Fruit fly (Drosophila melanogaster): ENCODE results near the gene CG17328.
A peak's percentile ranks its signal among the peaks of the same experiment; 100 is the strongest.

The CG17328 gene

DNA sequence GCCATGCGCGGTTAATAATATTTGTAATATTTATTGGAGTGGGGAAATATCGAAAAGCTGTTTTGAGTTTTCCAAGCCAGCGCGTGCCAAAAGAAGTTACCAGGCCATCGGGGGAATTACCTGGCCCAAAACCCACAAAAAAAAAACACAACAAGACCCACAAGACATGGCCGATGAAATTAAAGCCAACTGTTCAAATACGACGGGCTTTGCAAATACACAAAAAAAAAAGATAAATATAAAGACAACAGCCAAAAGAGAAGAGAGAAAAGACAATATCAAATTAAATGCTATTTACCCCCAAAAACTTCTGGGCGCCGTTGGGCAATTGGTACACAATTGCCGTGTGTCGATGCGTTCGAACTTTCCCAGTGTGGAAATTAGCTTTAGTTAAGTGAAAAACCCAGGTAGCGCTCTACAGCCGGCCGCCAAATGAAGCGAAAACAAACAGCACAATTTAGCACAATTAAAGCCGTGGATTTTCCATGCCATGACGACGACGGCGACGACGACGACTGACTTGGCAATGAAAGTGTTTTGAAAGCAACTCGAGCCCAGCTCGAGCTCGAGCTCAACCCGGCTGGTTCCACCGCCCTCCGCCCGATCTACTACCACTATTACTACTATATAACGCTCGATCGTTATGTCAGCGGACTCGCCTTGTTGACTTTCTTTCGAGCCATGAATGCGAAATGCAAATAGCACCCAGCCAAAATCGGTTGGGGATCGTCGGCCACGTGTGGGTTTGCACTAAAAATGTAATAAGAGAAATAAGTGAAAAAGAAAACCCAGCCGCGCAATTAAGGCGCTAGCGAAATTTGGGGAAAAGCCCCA is 18.3 kb downstream of the CG17328 start:
- peak; percentile 4 for TF ChIP-seq noc (tag; optimal IDR thresholded peaks at IDR 0.05)

DNA sequence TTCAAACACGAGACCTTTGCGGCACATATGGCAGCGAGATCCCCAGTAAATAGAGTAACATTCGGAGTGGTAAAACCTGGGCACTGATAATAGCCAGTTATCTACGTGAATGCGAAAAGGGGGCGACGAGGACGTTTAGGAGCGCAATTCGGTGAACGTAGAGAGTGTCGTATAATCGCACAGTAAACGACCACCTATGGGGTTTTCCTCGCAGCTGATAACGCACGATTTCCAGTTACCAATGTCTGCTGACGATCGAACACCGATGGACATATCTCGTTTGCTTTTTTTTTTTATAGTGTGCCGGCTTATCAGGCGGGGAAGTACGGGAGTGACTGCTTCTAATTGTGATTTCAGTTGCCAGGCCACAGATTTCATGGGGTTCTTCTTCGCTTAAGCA is 20.0 kb downstream of the CG17328 start:
- peak; percentile 21 for TF ChIP-seq noc (tag; optimal IDR thresholded peaks at IDR 0.05)

DNA sequence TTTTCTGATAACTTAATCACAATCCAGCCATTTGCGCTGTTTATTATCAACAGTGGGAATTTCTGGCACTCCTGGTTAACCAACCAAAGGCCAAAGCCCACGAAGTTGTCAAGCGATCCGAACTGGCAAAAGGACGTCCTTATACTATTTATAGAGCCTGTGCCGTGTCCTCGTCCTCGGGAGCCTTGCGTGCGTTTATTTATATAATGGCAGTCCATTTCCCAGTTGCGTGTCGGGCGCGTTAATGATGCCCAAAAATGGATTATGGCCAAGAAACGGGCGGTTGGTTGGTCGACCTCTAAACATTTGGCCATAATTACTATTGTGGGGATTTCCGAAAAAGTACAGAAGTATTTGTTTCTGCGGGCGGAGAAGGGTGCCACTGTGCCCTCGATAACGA is 20.7 kb downstream of the CG17328 start:
- TF ChIP-seq noc (tag; optimal IDR thresholded peaks at IDR 0.05) = no peak

DNA sequence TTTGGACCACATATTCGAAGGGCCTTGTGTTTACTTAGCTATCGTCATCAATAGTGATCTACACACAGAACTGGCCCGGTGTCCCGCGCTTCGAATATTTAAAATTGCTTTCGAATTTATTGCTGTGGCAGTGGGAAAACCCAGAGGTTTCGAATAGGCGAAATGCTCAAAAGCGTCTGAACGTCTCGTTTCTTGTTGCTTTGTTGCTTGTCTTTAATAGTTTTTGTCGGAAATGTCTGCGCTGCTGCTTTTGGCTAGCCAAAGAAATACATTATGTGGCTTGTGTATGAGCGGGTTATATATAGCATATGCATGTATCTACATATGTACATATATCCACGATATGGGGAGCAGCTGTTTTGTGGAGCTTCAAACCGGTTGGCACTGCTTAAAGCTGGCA is 21.5 kb downstream of the CG17328 start:
- no peak for TF ChIP-seq noc (tag; optimal IDR thresholded peaks at IDR 0.05)

DNA sequence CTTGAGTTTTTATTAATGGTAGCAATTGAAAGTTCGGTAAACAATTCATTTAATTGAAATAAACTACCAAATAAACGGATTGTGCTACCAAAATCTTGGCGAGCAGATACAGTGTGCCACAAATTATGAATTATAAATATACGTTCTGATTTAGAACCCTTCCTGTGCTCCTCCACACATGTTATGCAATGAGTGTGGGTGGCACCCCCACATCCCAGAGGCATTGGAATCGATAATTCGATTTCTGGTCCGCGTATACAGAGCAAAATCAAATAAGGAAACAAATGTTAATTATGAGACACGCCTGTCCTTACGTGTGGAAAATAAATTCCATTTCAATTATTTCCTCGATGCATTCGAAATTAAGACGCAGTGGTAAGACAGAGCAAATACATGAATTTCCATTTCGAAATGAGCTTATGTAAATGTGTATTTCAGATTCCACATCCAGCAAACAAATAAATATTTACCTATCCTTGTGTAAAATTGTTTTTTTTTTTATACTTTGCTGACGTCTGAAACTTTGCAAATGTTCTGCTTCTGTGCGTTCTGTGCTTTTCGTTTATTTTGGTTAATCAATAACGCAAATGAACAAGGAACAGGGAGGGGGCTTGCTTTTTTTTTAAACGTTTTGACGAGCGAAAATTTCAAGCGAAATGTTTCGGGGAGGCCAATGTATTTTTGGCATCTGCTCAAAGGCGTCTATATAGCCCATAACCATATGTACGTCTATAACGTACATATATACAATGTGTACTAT is 22.3 kb downstream of the CG17328 start:
- no peak for TF ChIP-seq noc (tag; optimal IDR thresholded peaks at IDR 0.05)

DNA sequence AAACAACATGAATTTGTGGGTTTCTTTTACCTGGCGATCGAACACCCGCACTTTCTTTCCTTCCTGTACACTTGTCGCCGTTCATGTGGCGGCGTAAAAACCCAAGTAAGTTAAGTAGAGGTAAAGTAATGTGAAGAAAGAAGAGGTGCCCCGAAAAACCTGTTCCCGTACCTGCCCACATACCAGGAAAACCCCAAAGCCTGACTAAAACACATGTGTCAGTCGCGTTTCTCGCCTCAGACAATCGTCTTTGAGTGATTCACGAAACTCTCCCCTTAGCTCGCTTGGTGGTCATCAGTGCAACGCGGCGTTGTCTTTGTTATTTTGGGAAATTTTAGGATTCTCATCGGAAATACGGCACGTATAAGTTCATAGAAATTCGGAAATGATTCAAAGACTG is 23.8 kb downstream of the CG17328 start:
- TF ChIP-seq noc (tag; optimal IDR thresholded peaks at IDR 0.05) = no peak

DNA sequence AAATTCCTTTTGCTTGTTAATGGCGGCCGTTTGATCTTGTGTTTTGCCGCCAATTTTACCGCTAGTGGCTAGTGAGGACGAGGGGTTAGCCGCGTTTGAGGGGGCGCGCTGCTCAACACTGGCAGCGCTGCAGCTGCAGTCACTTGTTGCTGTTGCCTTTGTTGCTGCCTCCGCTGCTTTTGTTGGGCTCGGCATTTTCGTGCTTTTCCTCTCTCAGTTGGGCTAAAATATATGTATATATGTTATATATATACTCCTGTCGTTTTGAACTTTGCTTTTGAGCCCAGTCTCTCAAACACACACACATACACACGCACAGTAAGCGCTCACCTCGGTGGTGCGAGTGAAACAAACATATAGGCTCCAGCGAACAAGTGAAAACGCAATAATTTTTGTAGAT is 25.1 kb downstream of the CG17328 start:
- no peak for TF ChIP-seq noc (tag; optimal IDR thresholded peaks at IDR 0.05)

DNA sequence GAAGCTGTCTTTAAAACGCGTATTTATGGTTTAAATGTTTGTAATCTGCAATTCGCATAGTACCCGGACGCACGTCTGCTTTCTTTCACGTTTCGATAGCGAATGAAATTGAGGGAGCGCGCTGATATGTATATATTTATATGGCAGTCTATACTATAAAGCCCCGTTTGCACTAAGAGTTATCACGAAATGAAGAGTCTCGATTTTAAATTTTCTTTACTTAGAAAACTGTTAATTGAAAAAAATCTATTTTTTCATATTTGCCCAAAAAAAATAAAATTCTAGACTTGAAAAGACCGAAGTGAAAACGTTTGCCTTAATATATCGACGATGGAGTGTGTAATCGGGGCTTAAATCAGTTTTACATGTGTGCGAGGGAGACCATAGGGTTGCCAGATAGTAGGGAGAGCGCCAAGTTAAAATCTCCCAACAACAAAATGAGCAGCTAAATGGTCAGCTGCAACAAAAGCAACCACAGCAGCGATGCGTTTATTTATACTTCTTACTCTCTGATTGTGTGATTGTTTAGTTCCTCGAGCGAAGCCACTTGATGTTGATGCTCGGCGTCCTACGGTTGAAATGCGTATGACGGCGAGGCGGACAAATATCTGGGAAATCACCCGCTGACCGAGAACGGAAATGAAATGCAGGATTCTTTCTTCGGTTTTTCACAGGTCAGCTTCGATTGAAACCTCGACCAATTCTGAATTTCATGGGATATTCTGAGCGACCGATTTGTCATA is 25.9 kb downstream of the CG17328 start, which contains the start of gene cact:
Gene cact (minus strand): TSS at position 693 of the 743 bp plus-strand sequence.
- TF ChIP-seq noc (tag; optimal IDR thresholded peaks at IDR 0.05) = peak; percentile 96

DNA sequence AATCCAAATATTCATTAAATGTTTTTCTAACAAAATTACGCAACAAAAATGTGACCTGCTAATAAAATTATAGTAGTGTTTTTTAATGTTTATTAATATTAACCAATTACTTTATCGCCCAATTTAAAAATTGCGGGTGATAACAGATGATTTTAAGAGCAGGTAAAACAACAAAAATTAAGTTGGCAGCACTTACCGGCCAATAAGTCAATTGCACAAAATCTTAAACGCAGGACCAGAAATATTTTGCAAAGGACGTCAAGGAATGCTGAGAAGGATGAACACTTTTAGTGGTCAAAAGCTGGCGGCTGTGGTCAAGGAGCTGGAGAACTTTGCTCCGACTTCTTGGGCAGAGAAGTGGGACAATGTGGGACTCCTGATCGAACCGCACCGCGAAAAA is 27.1 kb downstream of the CG17328 start, which contains the start of gene CG4278:
Gene CG4278 (plus strand): TSS at position 178 of the 400 bp plus-strand sequence.
- no peak for TF ChIP-seq noc (tag; optimal IDR thresholded peaks at IDR 0.05)

DNA sequence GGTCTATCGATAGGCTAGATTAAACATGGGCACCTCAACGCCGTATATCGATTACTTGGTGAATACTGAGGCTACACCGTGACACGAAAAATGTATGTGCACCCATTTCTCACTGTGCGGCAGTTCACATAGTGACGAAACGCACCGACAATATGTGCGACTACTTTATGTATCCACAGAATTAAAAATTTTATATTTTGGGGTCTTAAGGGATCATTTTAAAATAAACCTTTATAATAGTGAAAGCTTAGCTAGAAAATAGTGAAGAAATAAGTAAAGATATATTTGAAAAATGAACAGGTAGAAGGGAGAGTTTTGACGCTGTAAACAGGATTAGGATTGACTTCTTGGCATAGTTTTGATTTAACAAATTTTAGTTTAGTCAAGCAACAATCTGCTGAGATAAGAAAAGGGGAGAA is 29.4 kb downstream of the CG17328 start, which contains the start of gene mRpL4:
Gene mRpL4 (minus strand): TSS at position 31 of the 419 bp plus-strand sequence.
- no peak for TF ChIP-seq noc (tag; optimal IDR thresholded peaks at IDR 0.05)

DNA sequence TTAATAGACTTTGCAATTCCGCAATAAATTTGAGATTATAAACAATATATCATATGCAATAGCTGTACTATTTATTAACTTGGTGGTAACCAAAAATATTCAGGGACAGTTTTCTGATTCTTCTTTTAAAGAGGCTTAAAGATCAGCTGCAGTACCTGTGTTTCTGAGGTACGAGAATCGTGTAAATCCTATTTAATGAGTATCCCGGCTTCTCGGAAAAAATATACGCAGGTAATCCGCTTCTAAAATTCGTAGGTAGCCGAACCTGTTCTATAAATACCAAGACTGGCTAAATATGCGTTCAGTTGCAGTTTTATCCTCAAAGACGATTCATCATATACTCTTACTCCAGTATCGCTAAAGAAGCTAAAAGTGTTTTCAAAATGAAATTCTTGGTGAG is 29.9 kb downstream of the CG17328 start, which contains the start of gene CG4440:
Gene CG4440 (plus strand): TSS at position 301 of the 400 bp plus-strand sequence.
- no peak for TF ChIP-seq noc (tag; optimal IDR thresholded peaks at IDR 0.05)

DNA sequence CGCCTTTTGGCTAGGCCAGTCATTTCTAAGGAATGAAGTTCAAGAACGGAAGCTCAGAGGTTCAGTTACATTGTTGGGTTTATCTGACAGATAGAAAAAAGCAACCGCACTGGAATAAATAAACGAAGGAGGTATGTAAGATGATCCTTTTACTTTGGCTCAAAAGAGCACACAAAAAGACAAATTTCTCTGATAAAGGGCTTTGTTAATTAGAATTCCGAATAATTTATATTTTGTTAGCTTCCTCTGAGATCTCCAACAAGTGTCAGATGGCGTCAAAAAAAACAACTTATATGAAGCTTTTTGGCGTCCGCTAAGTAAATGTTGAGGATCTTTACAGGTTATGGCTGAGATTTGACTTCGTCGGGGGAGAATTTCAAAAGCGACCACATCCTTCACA is 38.0 kb downstream of the CG17328 start, which contains the start of gene CG31817:
Gene CG31817 (minus strand): TSS at position 101 of the 400 bp plus-strand sequence.
- TF ChIP-seq noc (tag; optimal IDR thresholded peaks at IDR 0.05) = no peak

DNA sequence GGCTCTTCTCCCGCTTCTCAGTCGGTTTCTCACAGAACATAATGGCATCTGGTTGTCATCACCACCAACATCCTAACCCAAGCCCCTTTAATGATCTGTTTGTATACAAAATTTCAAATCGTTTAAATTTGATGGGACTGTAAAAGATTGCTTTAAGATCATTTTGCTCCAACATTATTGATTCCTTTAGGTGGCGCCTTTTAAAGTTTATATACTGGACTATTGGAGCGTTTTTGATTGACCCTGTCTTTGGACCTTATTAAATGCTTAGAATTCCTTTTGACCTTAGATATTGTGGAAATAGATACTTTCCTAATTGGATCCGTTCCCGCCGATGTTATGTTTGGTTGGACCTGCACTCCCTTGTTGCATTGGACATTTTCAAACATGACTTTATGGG is 40.5 kb downstream of the CG17328 start, which contains the start of gene CG42266:
Gene CG42266 (minus strand): TSS at position 101 of the 400 bp plus-strand sequence.
- no peak for TF ChIP-seq noc (tag; optimal IDR thresholded peaks at IDR 0.05)

DNA sequence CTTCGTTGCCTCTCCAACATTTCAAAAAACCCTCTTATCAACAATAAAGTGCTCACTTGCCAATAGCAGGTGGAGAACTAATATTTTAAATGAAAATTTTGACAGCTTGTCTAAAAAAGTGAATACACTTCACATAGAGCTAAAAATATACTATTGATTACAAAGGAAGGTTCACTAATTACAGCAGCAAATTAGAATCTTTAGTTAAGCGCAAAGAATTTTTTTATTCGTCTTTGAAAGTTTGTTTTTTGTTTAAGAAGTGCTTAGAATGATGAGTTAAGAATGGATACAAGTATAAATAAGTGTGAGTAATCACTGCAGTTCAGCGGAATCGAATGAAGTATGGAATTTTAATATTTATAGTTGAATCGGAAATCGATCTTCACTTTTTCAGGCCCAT is 42.5 kb downstream of the CG17328 start, which contains the start of gene CG44405:
Gene CG44405 (minus strand): TSS at position 101 of the 400 bp plus-strand sequence.
- TF ChIP-seq noc (tag; optimal IDR thresholded peaks at IDR 0.05) = no peak

DNA sequence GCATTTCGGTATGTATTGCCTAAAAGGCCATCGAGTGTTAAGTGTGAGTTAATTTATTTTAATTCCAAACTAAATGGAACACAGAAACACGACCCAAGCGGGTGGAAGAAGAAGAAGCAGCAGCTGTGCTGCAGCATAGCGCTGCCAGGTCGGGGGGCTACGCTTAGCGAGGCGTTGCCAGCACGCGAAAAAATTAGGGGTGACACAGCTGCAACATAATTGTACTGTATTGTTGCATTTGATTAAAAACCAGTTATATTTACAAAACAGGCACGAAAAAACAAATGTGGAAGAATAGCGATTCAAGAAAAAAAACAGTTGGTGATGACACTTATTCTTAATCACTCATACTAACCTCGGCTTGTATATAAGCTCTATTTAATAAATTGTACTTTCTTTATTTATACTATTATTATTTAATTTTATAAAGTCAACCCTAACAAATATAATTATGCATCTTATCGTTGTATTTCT is 50.5 kb downstream of the CG17328 start:
- TF ChIP-seq noc (tag; optimal IDR thresholded peaks at IDR 0.05) = no peak
